Worm (Caenorhabditis elegans) whole organism, mixed stage, embryonic: ENCODE results near the gene F09C6.11.

Source experiments
- bed-3 ChIP-seq: fragments of 200-800 bp; sonication (Bioruptor generic); optimal IDR thresholded peaks from 3 replicates; lab custom pipeline; 2018; ENCODE audit warnings: mild to moderate bottlenecking, missing genetic modification characterization, moderate library complexity, missing compliant biosample characterization
- blmp-1 ChIP-seq: fragments of 150-350 bp; optimal IDR thresholded peaks from 2 replicates; lab custom pipeline; 2014; ENCODE audit warnings: missing biosample characterization, missing genetic modification characterization
- ceh-39 ChIP-seq: fragments of 150-350 bp; optimal IDR thresholded peaks from 2 replicates; lab custom pipeline; 2014; ENCODE audit warnings: missing biosample characterization, missing genetic modification characterization
- ceh-43 ChIP-seq: fragments of 200-800 bp; sonication (Bioruptor generic); optimal IDR thresholded peaks from 2 replicates; lab custom pipeline; 2018; ENCODE audit warnings: mild to moderate bottlenecking, missing genetic modification characterization, moderate library complexity, missing compliant biosample characterization
- ceh-83 ChIP-seq: fragments of 200-800 bp; sonication (Bioruptor generic); optimal IDR thresholded peaks from 2 replicates; lab custom pipeline; 2018; ENCODE audit warnings: mild to moderate bottlenecking, missing genetic modification characterization, missing compliant biosample characterization
- cnd-1 ChIP-seq: fragments of 200-800 bp; sonication (Bioruptor generic); optimal IDR thresholded peaks from 2 replicates; lab custom pipeline; 2018; ENCODE audit warnings: mild to moderate bottlenecking, missing genetic modification characterization, missing compliant biosample characterization
- drap-1 ChIP-seq: fragments of 200-800 bp; sonication (Bioruptor generic); optimal IDR thresholded peaks from 3 replicates; lab custom pipeline; 2018; ENCODE audit warnings: mild to moderate bottlenecking, missing genetic modification characterization, missing compliant biosample characterization
- elt-1 ChIP-seq: sonication (generic microtip); optimal IDR thresholded peaks from 2 replicates; lab custom pipeline; 2017; ENCODE audit warnings: missing genetic modification characterization, mild to moderate bottlenecking, missing compliant biosample characterization, antibody characterized with exemption, moderate library complexity, borderline replicate concordance; ENCODE audit not compliant: insufficient read depth
- elt-3 ChIP-seq: fragments of 150-350 bp; optimal IDR thresholded peaks from 2 replicates; lab custom pipeline; 2014; ENCODE audit warnings: missing biosample characterization, missing genetic modification characterization
- flh-1 ChIP-seq: fragments of 200-800 bp; sonication (Bioruptor generic); optimal IDR thresholded peaks from 2 replicates; lab custom pipeline; 2018; ENCODE audit warnings: mild to moderate bottlenecking, missing genetic modification characterization, moderate library complexity, missing compliant biosample characterization
- ham-2 ChIP-seq: fragments of 200-800 bp; sonication (Bioruptor generic); optimal IDR thresholded peaks from 2 replicates; lab custom pipeline; 2018; ENCODE audit warnings: mild to moderate bottlenecking, missing genetic modification characterization, missing compliant biosample characterization
- hlh-1 ChIP-seq: fragments of 150-350 bp; optimal IDR thresholded peaks from 2 replicates; lab custom pipeline; 2014; ENCODE audit warnings: missing biosample characterization, missing genetic modification reagents, missing genetic modification characterization
- lin-32 ChIP-seq: fragments of 200-800 bp; sonication (Bioruptor generic); optimal IDR thresholded peaks from 2 replicates; lab custom pipeline; 2018; ENCODE audit warnings: mild to moderate bottlenecking, missing genetic modification characterization, missing compliant biosample characterization
- lsy-2 ChIP-seq: fragments of 150-350 bp; optimal IDR thresholded peaks from 2 replicates; lab custom pipeline; 2014; ENCODE audit warnings: missing biosample characterization, missing genetic modification characterization
- mab-5 ChIP-seq: fragments of 150-350 bp; optimal IDR thresholded peaks from 2 replicates; lab custom pipeline; 2014; ENCODE audit warnings: missing biosample characterization, missing genetic modification characterization
- mep-1 ChIP-seq: fragments of 150-350 bp; optimal IDR thresholded peaks from 2 replicates; lab custom pipeline; 2017; ENCODE audit warnings: missing biosample characterization, missing genetic modification reagents, missing genetic modification characterization, inconsistent platforms
- mls-2 ChIP-seq: sonication (generic microtip); optimal IDR thresholded peaks from 2 replicates; lab custom pipeline; 2016; ENCODE audit warnings: mild to moderate bottlenecking, missing genetic modification characterization, moderate library complexity, missing compliant biosample characterization
- nhr-12 ChIP-seq: fragments of 150-350 bp; optimal IDR thresholded peaks from 2 replicates; lab custom pipeline; 2014; ENCODE audit warnings: missing biosample characterization, missing genetic modification characterization
- nhr-2 ChIP-seq: fragments of 150-350 bp; optimal IDR thresholded peaks from 2 replicates; lab custom pipeline; 2014; ENCODE audit warnings: missing biosample characterization, missing genetic modification characterization
- nhr-237 ChIP-seq: fragments of 150-350 bp; optimal IDR thresholded peaks from 2 replicates; lab custom pipeline; 2014; ENCODE audit warnings: missing biosample characterization, missing genetic modification characterization
- nhr-28 ChIP-seq: fragments of 150-350 bp; optimal IDR thresholded peaks from 2 replicates; lab custom pipeline; 2014; ENCODE audit warnings: missing biosample characterization, missing genetic modification characterization
- nhr-76 ChIP-seq: sonication (generic microtip); optimal IDR thresholded peaks from 2 replicates; lab custom pipeline; 2017; ENCODE audit warnings: missing biosample characterization, missing genetic modification characterization
- pha-4 ChIP-seq: fragments of 150-350 bp; optimal IDR thresholded peaks from 2 replicates; lab custom pipeline; 2018; ENCODE audit warnings: missing biosample characterization, missing genetic modification reagents, missing genetic modification characterization
- sem-2 ChIP-seq: fragments of 200-800 bp; sonication (Bioruptor generic); optimal IDR thresholded peaks from 2 replicates; lab custom pipeline; 2018; ENCODE audit warnings: mild to moderate bottlenecking, missing genetic modification characterization, missing compliant biosample characterization
- snpc-4 ChIP-seq: fragments of 150-350 bp; optimal IDR thresholded peaks from 2 replicates; lab custom pipeline; 2014; ENCODE audit warnings: missing biosample characterization, missing genetic modification characterization
- sptf-1 ChIP-seq: sonication (generic microtip); optimal IDR thresholded peaks from 2 replicates; lab custom pipeline; 2017; ENCODE audit warnings: mild to moderate bottlenecking, missing genetic modification characterization, moderate library complexity, missing compliant biosample characterization
- tbx-8 ChIP-seq: fragments of 200-800 bp; sonication (Bioruptor generic); optimal IDR thresholded peaks from 2 replicates; lab custom pipeline; 2018; ENCODE audit warnings: mild to moderate bottlenecking, missing genetic modification characterization, moderate library complexity, missing compliant biosample characterization
- unc-120 ChIP-seq: sonication (generic microtip); optimal IDR thresholded peaks from 2 replicates; lab custom pipeline; 2017; ENCODE audit warnings: missing genetic modification characterization, missing compliant biosample characterization; ENCODE audit not compliant: poor library complexity, severe bottlenecking
- unc-39 ChIP-seq: fragments of 150-350 bp; optimal IDR thresholded peaks from 2 replicates; lab custom pipeline; 2014; ENCODE audit warnings: missing biosample characterization, missing genetic modification characterization
- unc-62 ChIP-seq: fragments of 150-350 bp; optimal IDR thresholded peaks from 2 replicates; lab custom pipeline; 2014; ENCODE audit warnings: missing biosample characterization, missing genetic modification reagents, missing genetic modification characterization
- zip-8 ChIP-seq: fragments of 150-350 bp; optimal IDR thresholded peaks from 2 replicates; lab custom pipeline; 2014; ENCODE audit warnings: missing biosample characterization, missing genetic modification characterization
- ztf-11 ChIP-seq: fragments of 150-350 bp; optimal IDR thresholded peaks from 2 replicates; lab custom pipeline; 2014; ENCODE audit warnings: missing biosample characterization, missing genetic modification characterization

Gene F09C6.11

DNA sequence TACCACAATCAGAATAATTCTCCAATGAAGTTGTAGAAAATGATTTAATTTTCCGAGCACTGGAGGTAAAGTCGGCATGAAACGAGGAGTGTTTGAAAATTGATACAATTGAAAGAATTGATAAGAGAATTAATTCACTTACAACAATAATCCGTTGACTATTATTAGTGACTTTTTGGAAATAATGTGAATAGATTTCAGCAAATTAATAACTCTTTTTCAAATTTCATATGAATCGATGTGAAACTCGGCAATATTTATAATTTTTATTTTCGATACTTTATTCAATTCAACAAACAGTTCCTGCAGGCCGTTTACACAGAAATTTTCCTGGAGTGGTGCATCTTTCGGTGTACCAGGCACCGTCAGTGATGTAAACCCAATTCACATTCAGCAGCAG lies 30.1 kb downstream of the F09C6.11 start, which contains the start of gene clec-37:
Gene clec-37, minus strand, starts transcription at position 101 of the 400 bp plus-strand sequence.
- no peak for TF ChIP-seq mab-5 (tag; lab: Kevin White, UChicago)
- no peak for TF ChIP-seq bed-3 (GFP tag; lab: Kevin White, UChicago)
- no peak for TF ChIP-seq unc-62
- TF ChIP-seq ceh-39 (tag; lab: Kevin White, UChicago), result no peak
- TF ChIP-seq hlh-1 (tag; lab: Kevin White, UChicago), result no peak
- no peak for TF ChIP-seq drap-1
- no peak for TF ChIP-seq cnd-1 (tag; lab: Kevin White, UChicago)
- TF ChIP-seq flh-1 (GFP tag; lab: Kevin White, UChicago), result no peak
- TF ChIP-seq unc-39 (tag; lab: Kevin White, UChicago), result no peak
- TF ChIP-seq elt-3, result no peak
- TF ChIP-seq nhr-12, result no peak
- TF ChIP-seq nhr-237 (tag; lab: Kevin White, UChicago), result no peak
- no peak for TF ChIP-seq nhr-28 (tag; lab: Kevin White, UChicago)
- TF ChIP-seq ceh-83 (GFP tag; lab: Kevin White, UChicago), result no peak

DNA sequence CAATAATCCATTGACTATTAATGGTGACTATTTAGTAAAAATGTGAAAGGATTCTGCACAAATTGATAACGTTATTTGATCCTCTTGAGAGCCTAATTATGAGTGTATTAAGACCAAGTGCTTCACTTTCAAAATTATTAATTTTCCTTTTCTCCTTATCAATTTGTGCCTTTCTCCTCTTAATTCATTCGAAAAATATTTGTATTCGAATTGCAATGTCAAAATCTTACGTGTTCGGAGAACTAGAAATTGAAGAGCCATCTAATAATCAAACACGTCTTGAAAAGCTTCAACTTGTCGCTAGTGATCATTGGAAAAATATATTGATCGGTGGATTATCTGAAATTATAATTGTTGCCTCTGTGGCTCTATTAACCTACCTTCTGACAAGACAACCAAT lies 33.6 kb downstream of the F09C6.11 start, which contains the start of the genes clec-36 and clec-26:
Gene clec-36, minus strand, starts transcription at position 101 of the 400 bp plus-strand sequence.
Gene clec-26, plus strand, starts transcription at position 114 of the 400 bp plus-strand sequence.
- TF ChIP-seq ceh-43, result no peak
- TF ChIP-seq mab-5 (tag; lab: Kevin White, UChicago), result no peak
- no peak for TF ChIP-seq mep-1 (tag; lab: Kevin White, UChicago)
- TF ChIP-seq drap-1, result no peak
- TF ChIP-seq lsy-2 (tag; lab: Kevin White, UChicago), result no peak
- no peak for TF ChIP-seq nhr-12
- no peak for TF ChIP-seq blmp-1 (tag; lab: Kevin White, UChicago)
- TF ChIP-seq ztf-11 (tag; lab: Kevin White, UChicago), result no peak
- TF ChIP-seq ceh-39 (tag; lab: Kevin White, UChicago), result no peak
- TF ChIP-seq, all 35 proteins: peak for 0

DNA sequence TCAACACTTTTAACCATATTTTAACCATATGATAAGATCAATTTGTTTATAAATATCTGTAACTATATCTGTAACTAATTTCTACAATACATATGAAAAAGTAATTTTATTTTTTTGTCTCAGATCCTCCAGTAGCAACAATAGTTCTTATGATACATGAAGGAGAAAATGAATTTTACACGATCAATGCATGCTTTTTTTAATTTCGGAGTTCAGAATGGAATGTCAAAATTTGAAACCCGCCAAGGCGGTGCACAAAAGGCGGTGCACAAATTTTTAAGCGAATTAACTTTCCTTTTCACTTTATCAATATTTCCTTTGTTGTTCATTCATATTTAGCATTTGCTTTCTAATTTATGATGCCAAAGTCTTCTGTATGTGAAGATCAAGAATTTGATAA lies 39.2 kb downstream of the F09C6.11 start, which contains the start of gene clec-25:
Gene clec-25, plus strand, starts transcription at position 301 of the 400 bp plus-strand sequence.
- TF ChIP-seq mls-2 (no peak), unc-62 (no peak), nhr-12 (no peak)

DNA sequence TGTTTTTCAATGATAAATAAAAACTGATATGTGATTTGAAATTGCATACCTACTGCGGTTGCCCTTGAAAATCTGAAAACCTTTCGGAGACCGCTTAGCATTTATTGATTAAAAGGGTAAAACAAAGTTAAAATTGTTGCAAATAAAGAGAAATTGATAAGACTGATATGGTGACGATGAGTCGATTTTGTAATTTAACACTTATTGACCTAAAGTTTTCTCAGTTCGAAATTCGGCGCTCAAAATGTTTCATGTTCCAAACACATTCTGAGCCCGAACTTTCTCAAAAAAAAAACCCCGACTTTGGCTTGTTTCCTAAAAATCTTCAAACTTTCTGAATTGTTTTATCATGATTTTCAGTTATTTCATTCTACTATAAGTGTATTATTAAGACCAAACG lies 41.1 kb downstream of the F09C6.11 start, which contains the start of gene clec-40:
Gene clec-40, minus strand, starts transcription at position 101 of the 400 bp plus-strand sequence.
- no peak for TF ChIP-seq lin-32 (GFP tag; lab: Kevin White, UChicago)
- no peak for TF ChIP-seq sptf-1 (tag; lab: Kevin White, UChicago)
- TF ChIP-seq, all 35 proteins: peak for 0

DNA sequence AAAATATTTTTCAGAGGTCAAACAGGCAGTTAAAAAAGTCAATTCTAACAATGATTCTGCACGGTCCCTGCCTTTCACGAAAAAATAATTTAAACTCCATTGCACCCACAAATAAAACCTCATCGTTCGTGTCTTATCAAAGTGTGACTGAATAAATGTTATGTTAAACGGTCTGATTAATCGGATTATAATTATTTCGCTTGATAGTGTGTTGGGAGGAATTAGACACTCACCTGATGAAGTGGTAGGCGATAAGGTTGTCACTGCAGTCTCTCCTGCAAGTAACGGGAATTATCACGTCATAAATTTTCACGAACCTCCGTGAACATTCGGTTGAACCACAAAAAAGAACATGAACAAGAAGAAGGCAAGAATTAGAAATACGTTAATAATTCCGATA lies 41.8 kb downstream of the F09C6.11 start:
- TF ChIP-seq tbx-8 (no peak), mls-2 (no peak), nhr-2 (tag; lab: Kevin White, UChicago) (no peak), bed-3 (GFP tag; lab: Kevin White, UChicago) (no peak), cnd-1 (tag; lab: Kevin White, UChicago) (no peak), mab-5 (tag; lab: Kevin White, UChicago) (no peak), unc-120 (tag; lab: Kevin White, UChicago) (no peak), nhr-28 (tag; lab: Kevin White, UChicago) (no peak), pha-4 (tag; lab: Kevin White, UChicago) (no peak), ceh-43 (no peak), zip-8 (tag; lab: Kevin White, UChicago) (no peak), mep-1 (tag; lab: Kevin White, UChicago) (no peak)

DNA sequence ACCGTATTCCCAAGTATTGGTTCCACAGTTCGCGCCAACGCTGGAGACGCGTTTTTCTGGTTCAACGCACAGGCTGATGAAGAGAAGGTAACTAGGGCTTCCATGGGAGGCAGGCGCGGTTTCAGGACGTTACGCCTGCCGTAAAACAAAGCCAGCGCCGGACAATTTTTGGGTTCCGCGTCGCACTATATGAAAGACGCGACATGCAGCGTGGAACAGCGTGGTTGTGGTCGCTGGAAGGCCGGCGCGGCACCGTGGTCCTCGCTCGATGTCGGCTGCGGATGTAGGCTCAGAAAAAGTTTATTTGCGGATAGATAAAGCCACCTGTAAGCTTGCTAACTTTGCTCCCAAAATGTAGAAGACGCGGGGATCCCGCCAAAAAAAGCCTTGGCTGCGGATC lies 43.7 kb downstream of the F09C6.11 start:
- TF ChIP-seq nhr-12 (no peak), sptf-1 (tag; lab: Kevin White, UChicago) (no peak), elt-1 (tag; lab: Kevin White, UChicago) (no peak), ceh-43 (no peak), ham-2 (GFP tag; lab: Kevin White, UChicago) (no peak), snpc-4 (tag; lab: Kevin White, UChicago) (no peak), nhr-76 (no peak), nhr-28 (tag; lab: Kevin White, UChicago) (no peak), flh-1 (GFP tag; lab: Kevin White, UChicago) (no peak), hlh-1 (tag; lab: Kevin White, UChicago) (no peak), ceh-83 (GFP tag; lab: Kevin White, UChicago) (no peak), sem-2 (GFP tag; lab: Kevin White, UChicago) (no peak), unc-39 (tag; lab: Kevin White, UChicago) (no peak), mep-1 (tag; lab: Kevin White, UChicago) (no peak), pha-4 (tag; lab: Kevin White, UChicago) (no peak)
